Fruit fly (Drosophila melanogaster) whole organism, wandering third instar larva: ENCODE data around the gene CG5282.
A peak's percentile ranks its signal among the peaks of the same experiment; 100 is the strongest.

Experiments used
- Abd-B ChIP-seq: fragments of >200 bp; optimal IDR thresholded peaks from 2 replicates; lab custom pipeline; 2017; ENCODE audit warnings: missing biosample characterization, missing genetic modification characterization
- CG32264 ChIP-seq: fragments of 200-800 bp; sonication (Bioruptor generic); optimal IDR thresholded peaks from 2 replicates; lab custom pipeline; 2016; ENCODE audit warnings: missing biosample characterization, missing genetic modification characterization
- CG9705 ChIP-seq: fragments of 200-800 bp; sonication (Bioruptor generic); optimal IDR thresholded peaks from 2 replicates; lab custom pipeline; 2018; ENCODE audit warnings: missing biosample characterization, mild to moderate bottlenecking, missing genetic modification characterization
- CrebA ChIP-seq: fragments of 200-800 bp; sonication (Bioruptor generic); optimal IDR thresholded peaks from 2 replicates; lab custom pipeline; 2016; ENCODE audit warnings: missing biosample characterization, mild to moderate bottlenecking, missing genetic modification characterization, borderline replicate concordance
- Dfd ChIP-seq: fragments of >200 bp; optimal IDR thresholded peaks from 2 replicates; lab custom pipeline; 2017; ENCODE audit warnings: missing biosample characterization, missing genetic modification characterization
- Dif ChIP-seq: fragments of 200-275, 200-300 bp; sonication (Bioruptor generic); optimal IDR thresholded peaks from 2 replicates; lab custom pipeline; 2018; ENCODE audit warnings: missing biosample characterization, missing genetic modification characterization; ENCODE audit not compliant: partially characterized antibody
- GATAd ChIP-seq: sonication (Bioruptor generic); optimal IDR thresholded peaks from 2 replicates; lab custom pipeline; 2016; ENCODE audit warnings: missing biosample characterization, missing genetic modification characterization
- HLH106 ChIP-seq: fragments of 200-800 bp; optimal IDR thresholded peaks from 3 replicates; lab custom pipeline; 2019; ENCODE audit warnings: missing biosample characterization, mild to moderate bottlenecking, missing genetic modification characterization, moderate library complexity
- Hnf4 ChIP-seq: fragments of 200-800 bp; sonication (Bioruptor generic); optimal IDR thresholded peaks from 2 replicates; lab custom pipeline; 2016; ENCODE audit warnings: missing biosample characterization, mild to moderate bottlenecking, missing genetic modification characterization
- Hr78 ChIP-seq: fragments of >200 bp; optimal IDR thresholded peaks from 2 replicates; lab custom pipeline; 2017; ENCODE audit warnings: missing biosample characterization, missing genetic modification characterization
- Hr83 ChIP-seq: fragments of 200-300 bp; sonication (Bioruptor generic); optimal IDR thresholded peaks from 2 replicates; lab custom pipeline; 2016; ENCODE audit warnings: missing biosample characterization, mild to moderate bottlenecking, missing genetic modification characterization, moderate library complexity; ENCODE audit not compliant: poor library complexity, severe bottlenecking
- Jra ChIP-seq: sonication (Bioruptor generic); optimal IDR thresholded peaks from 2 replicates; lab custom pipeline; 2016; ENCODE audit warnings: missing biosample characterization, missing genetic modification characterization
- Mio ChIP-seq: sonication (Bioruptor generic); optimal IDR thresholded peaks from 2 replicates; lab custom pipeline; 2016; ENCODE audit warnings: missing biosample characterization, missing genetic modification characterization
- Myc ChIP-seq: fragments of >200 bp; optimal IDR thresholded peaks from 2 replicates; lab custom pipeline; 2017
- N ChIP-seq: fragments of >200 bp; optimal IDR thresholded peaks from 2 replicates; lab custom pipeline; 2018; ENCODE audit warnings: missing biosample characterization, missing external identifiers, missing genetic modification characterization
- OdsH ChIP-seq: fragments of 200-800 bp; sonication (Bioruptor generic); optimal IDR thresholded peaks from 2 replicates; lab custom pipeline; 2016; ENCODE audit warnings: missing biosample characterization, mild to moderate bottlenecking, missing genetic modification characterization
- Rel ChIP-seq, 2 experiments: fragments of 200-800 bp; sonication (Bioruptor generic) in 1 of 2; optimal IDR thresholded peaks; 2 replicates in 1 of 2; 3 replicates in 1 of 2; lab custom pipeline; 2016 to 2019; ENCODE audit warnings: mild to moderate bottlenecking in 2 of 2, missing biosample characterization in 2 of 2, missing genetic modification characterization in 2 of 2, moderate library complexity in 1 of 2
- Sp1 ChIP-seq: fragments of 200-800 bp; sonication (Bioruptor generic); optimal IDR thresholded peaks from 3 replicates; lab custom pipeline; 2019; ENCODE audit warnings: missing biosample characterization, mild to moderate bottlenecking, missing genetic modification characterization, moderate library complexity
- Vsx2 ChIP-seq: fragments of 200-300, 225-300 bp; sonication (Bioruptor generic); optimal IDR thresholded peaks from 2 replicates; lab custom pipeline; 2018; ENCODE audit warnings: missing biosample characterization, missing genetic modification characterization; ENCODE audit not compliant: partially characterized antibody
- br ChIP-seq: fragments of 200-800 bp; sonication (Bioruptor generic); optimal IDR thresholded peaks from 2 replicates; lab custom pipeline; 2016; ENCODE audit warnings: missing biosample characterization, missing genetic modification characterization
- brk ChIP-seq: fragments of 200-800 bp; sonication (Bioruptor generic); optimal IDR thresholded peaks from 2 replicates; lab custom pipeline; 2016; ENCODE audit warnings: missing biosample characterization, mild to moderate bottlenecking, missing genetic modification characterization
- dl ChIP-seq, 2 experiments: fragments of 175-275, 200-275 bp in 1 of 2; fragments of 200-275 bp in 1 of 2; sonication (Bioruptor generic); optimal IDR thresholded peaks; lab custom pipeline; 2018; ENCODE audit warnings: mild to moderate bottlenecking in 2 of 2, missing biosample characterization in 2 of 2, missing genetic modification characterization in 2 of 2, moderate library complexity in 2 of 2; ENCODE audit not compliant: partially characterized antibody in 2 of 2, insufficient read depth in 1 of 2
- dmrt93B ChIP-seq: fragments of 200-800 bp; sonication (Bioruptor generic); optimal IDR thresholded peaks from 2 replicates; lab custom pipeline; 2018; ENCODE audit warnings: missing biosample characterization, mild to moderate bottlenecking, missing genetic modification characterization
- dsf ChIP-seq: sonication (Bioruptor generic); optimal IDR thresholded peaks from 2 replicates; lab custom pipeline; 2016; ENCODE audit warnings: missing biosample characterization, missing genetic modification characterization, borderline replicate concordance
- ey ChIP-seq: fragments of 200-800 bp; sonication (Bioruptor generic); optimal IDR thresholded peaks from 2 replicates; lab custom pipeline; 2016; ENCODE audit warnings: missing biosample characterization, missing genetic modification characterization
- foxo ChIP-seq, 2 experiments: fragments of 200-800 bp; sonication (Bioruptor generic); optimal IDR thresholded peaks; 2 replicates in 1 of 2; 3 replicates in 1 of 2; lab custom pipeline; 2016 to 2017; ENCODE audit warnings: missing biosample characterization in 2 of 2, missing genetic modification characterization in 2 of 2
- fru ChIP-seq: fragments of 200-800 bp; sonication (Bioruptor generic); optimal IDR thresholded peaks from 3 replicates; lab custom pipeline; 2016; ENCODE audit warnings: missing biosample characterization, mild to moderate bottlenecking, missing genetic modification characterization
- h ChIP-seq: fragments of 200-800 bp; sonication (Bioruptor generic); optimal IDR thresholded peaks from 3 replicates; lab custom pipeline; 2016; ENCODE audit warnings: missing biosample characterization, mild to moderate bottlenecking, missing genetic modification characterization
- jim ChIP-seq: fragments of 175-275, 200-325 bp; sonication (Bioruptor generic); optimal IDR thresholded peaks from 2 replicates; lab custom pipeline; 2016; ENCODE audit warnings: missing biosample characterization, mild to moderate bottlenecking, missing genetic modification characterization
- lola ChIP-seq: fragments of >200 bp; optimal IDR thresholded peaks from 2 replicates; lab custom pipeline; 2017; ENCODE audit warnings: missing biosample characterization, missing genetic modification characterization
- pan ChIP-seq: fragments of >200 bp; optimal IDR thresholded peaks from 2 replicates; lab custom pipeline; 2017
- psq ChIP-seq: fragments of 200-800 bp; sonication (Bioruptor generic); optimal IDR thresholded peaks from 3 replicates; lab custom pipeline; 2017; ENCODE audit warnings: missing biosample characterization, mild to moderate bottlenecking, missing genetic modification characterization, moderate library complexity
- rgr ChIP-seq: fragments of 200-800 bp; sonication (Bioruptor generic); optimal IDR thresholded peaks from 3 replicates; lab custom pipeline; 2016; ENCODE audit warnings: missing biosample characterization, mild to moderate bottlenecking, missing genetic modification characterization
- sage ChIP-seq: fragments of 200-800 bp; sonication (Bioruptor generic); optimal IDR thresholded peaks from 2 replicates; lab custom pipeline; 2016; ENCODE audit warnings: missing biosample characterization, mild to moderate bottlenecking, missing genetic modification characterization
- sv ChIP-seq: fragments of 200-800 bp; sonication (Bioruptor generic); optimal IDR thresholded peaks from 3 replicates; lab custom pipeline; 2016; ENCODE audit warnings: missing biosample characterization, missing genetic modification characterization
- tai ChIP-seq: sonication (Bioruptor generic); optimal IDR thresholded peaks from 2 replicates; lab custom pipeline; 2016; ENCODE audit warnings: missing biosample characterization, missing genetic modification characterization
- usp ChIP-seq: fragments of >200 bp; optimal IDR thresholded peaks from 2 replicates; lab custom pipeline; 2017; ENCODE audit warnings: missing biosample characterization, missing genetic modification characterization
- woc ChIP-seq: sonication (Bioruptor generic); optimal IDR thresholded peaks from 2 replicates; lab custom pipeline; 2016; ENCODE audit warnings: missing biosample characterization, mild to moderate bottlenecking, missing genetic modification characterization

The CG5282 gene

dm6 chr3L:20398243-20399222, 27.3 kb downstream of the CG5282 start:
- TF ChIP-seq Hr78 (GFP tag; lab: Kevin White, UChicago) = no peak
- TF ChIP-seq Hnf4 (GFP tag; lab: Kevin White, UChicago) = peak; percentile 25
- TF ChIP-seq sage = peak; percentile 19
- no peak for TF ChIP-seq Dfd
- peak; percentile 6 for TF ChIP-seq CG9705 (GFP tag; lab: Kevin White, UChicago)
- TF ChIP-seq OdsH (GFP tag; lab: Kevin White, UChicago) = peak; percentile 66
- TF ChIP-seq Hr83 (GFP tag; lab: Kevin White, UChicago) = no peak
- no peak for TF ChIP-seq jim
- TF ChIP-seq rgr (GFP tag; lab: Kevin White, UChicago) = peak; percentile 75
- no peak for TF ChIP-seq Vsx2 (GFP tag; lab: Kevin White, UChicago)
- TF ChIP-seq Sp1 (GFP tag; lab: Kevin White, UChicago) = peak; percentile 60
- no peak for TF ChIP-seq Rel (GFP tag; optimal IDR thresholded peaks at IDR 0.05; lab: Kevin White, UChicago)
- TF ChIP-seq Rel (tag; optimal IDR thresholded peaks at IDR 0.05; lab: Kevin White, UChicago) = no peak
- peak; percentile 14 for TF ChIP-seq Dif (GFP tag; lab: Kevin White, UChicago)
- no peak for TF ChIP-seq Abd-B (GFP tag; lab: Kevin White, UChicago)
- no peak for TF ChIP-seq N (GFP tag; lab: Kevin White, UChicago)
- peak; percentile 17 for TF ChIP-seq Jra
- no peak for TF ChIP-seq Myc (lab: Kevin White, UChicago)
- TF ChIP-seq dl (GFP tag; optimal IDR thresholded peaks at IDR 0.05; lab: Kevin White, UChicago; ENCODE audit: insufficient read depth in 1 of 2, partially characterized antibody in 2 of 2) = no peak
- peak; percentile 69 for TF ChIP-seq br (GFP tag; lab: Kevin White, UChicago)
- TF ChIP-seq usp (GFP tag; lab: Kevin White, UChicago) = no peak
- TF ChIP-seq CG32264 = no peak
- peak; percentile 55 for TF ChIP-seq woc
- TF ChIP-seq HLH106 (tag; lab: Kevin White, UChicago) = peak; percentile 59
- TF ChIP-seq fru = peak; percentile 69
- peak in 1 of 2 experiments; percentile 79 for TF ChIP-seq foxo (GFP tag; optimal IDR thresholded peaks at IDR 0.05; lab: Kevin White, UChicago)
- no peak for TF ChIP-seq pan (lab: Kevin White, UChicago)
- TF ChIP-seq lola (GFP tag; lab: Kevin White, UChicago) = no peak
- TF ChIP-seq tai (GFP tag; lab: Kevin White, UChicago) = no peak
- TF ChIP-seq psq (GFP tag; lab: Kevin White, UChicago) = peak; percentile 59
- TF ChIP-seq CrebA (GFP tag; lab: Kevin White, UChicago) = no peak
- TF ChIP-seq GATAd (GFP tag; lab: Kevin White, UChicago) = no peak
- peak; percentile 72 for TF ChIP-seq ey (GFP tag; lab: Kevin White, UChicago)
- TF ChIP-seq dsf (GFP tag; lab: Kevin White, UChicago) = no peak
- no peak for TF ChIP-seq Mio (GFP tag; lab: Kevin White, UChicago)
- TF ChIP-seq dmrt93B (GFP tag; lab: Kevin White, UChicago) = peak; percentile 21
- TF ChIP-seq sv = peak; percentile 82
- peak; percentile 64 for TF ChIP-seq brk (GFP tag; lab: Kevin White, UChicago)
- peak; percentile 76 for TF ChIP-seq h

- no peak for TF ChIP-seq Sp1 (GFP tag; lab: Kevin White, UChicago)
- TF ChIP-seq Vsx2 (GFP tag; lab: Kevin White, UChicago) = no peak
- TF ChIP-seq psq (GFP tag; lab: Kevin White, UChicago) = no peak
- TF ChIP-seq dsf (GFP tag; lab: Kevin White, UChicago) = no peak
- no peak for TF ChIP-seq usp (GFP tag; lab: Kevin White, UChicago)
- no peak for TF ChIP-seq Jra
- TF ChIP-seq CG9705 (GFP tag; lab: Kevin White, UChicago) = no peak
- no peak for TF ChIP-seq sage
- no peak for TF ChIP-seq Dif (GFP tag; lab: Kevin White, UChicago)
- no peak for TF ChIP-seq rgr (GFP tag; lab: Kevin White, UChicago)
- no peak for TF ChIP-seq GATAd (GFP tag; lab: Kevin White, UChicago)
- no peak for TF ChIP-seq brk (GFP tag; lab: Kevin White, UChicago)
Observed at dm6 chr3L:20397770-20398169, 28.1 kb downstream of the CG5282 start.
